Worm (Caenorhabditis elegans): ENCODE results near the gene drr-2.

- no peak for TF ChIP-seq fos-1 (tag; optimal IDR thresholded peaks at IDR 0.05)
- TF ChIP-seq mdl-1 (tag; optimal IDR thresholded peaks at IDR 0.05): no peak
- no peak for TF ChIP-seq ama-1 (optimal IDR thresholded peaks at IDR 0.05)
- TF ChIP-seq nhr-237 (tag; optimal IDR thresholded peaks at IDR 0.05): no peak
- no peak for TF ChIP-seq nhr-11 (tag; optimal IDR thresholded peaks at IDR 0.05)
- TF ChIP-seq lin-39 (tag; optimal IDR thresholded peaks at IDR 0.05): no peak
- TF ChIP-seq mbf-1 (tag; optimal IDR thresholded peaks at IDR 0.05): no peak
These were observed 17.5 kb downstream of the drr-2 start for ce11 chrIII:13625650-13626430.

Data from whole organism, L2 larva.